Fruit fly (Drosophila melanogaster) whole organism, embryonic: ENCODE results near the gene eEF1alpha2.

Experiments used
- Abd-B ChIP-seq: fragments of 200-800 bp; sonication (Bioruptor generic); optimal IDR thresholded peaks from 2 replicates; lab custom pipeline; 2018; ENCODE audit warnings: missing biosample characterization, mild to moderate bottlenecking, missing genetic modification characterization, moderate library complexity
- CG10209 ChIP-seq: fragments of 200-800 bp; sonication (Bioruptor generic); optimal IDR thresholded peaks from 3 replicates; lab custom pipeline; 2017; ENCODE audit warnings: missing biosample characterization, mild to moderate bottlenecking, missing genetic modification characterization, missing genetic modification reagents
- CG10431 ChIP-seq: fragments of 200-800 bp; sonication (Bioruptor generic); optimal IDR thresholded peaks from 3 replicates; lab custom pipeline; 2018; ENCODE audit warnings: missing biosample characterization, mild to moderate bottlenecking, missing genetic modification characterization
- CG11093 ChIP-seq: fragments of 200-800 bp; sonication (Bioruptor generic); IDR thresholded peaks from 3 replicates; pipeline ENCODE4 v1.3.6; 2022; ENCODE audit warnings: missing biosample characterization, missing genetic modification characterization
- CG11696 ChIP-seq: fragments of 200-800 bp; sonication (Bioruptor generic); IDR thresholded peaks from 2 replicates; pipeline ENCODE4 v1.3.6; 2022; ENCODE audit warnings: missing biosample characterization, missing genetic modification characterization
- CG12104 ChIP-seq: fragments of 200-800 bp; sonication (Bioruptor generic); optimal IDR thresholded peaks from 3 replicates; lab custom pipeline; 2016; ENCODE audit warnings: missing biosample characterization, missing genetic modification characterization
- CG13894 ChIP-seq: fragments of 200-800 bp; sonication (Bioruptor generic); optimal IDR thresholded peaks from 3 replicates; lab custom pipeline; 2018; ENCODE audit warnings: missing biosample characterization, mild to moderate bottlenecking, missing genetic modification characterization, moderate library complexity
- CG15479 ChIP-seq: fragments of 200-800 bp; sonication (Bioruptor generic); optimal IDR thresholded peaks from 3 replicates; lab custom pipeline; 2019; ENCODE audit warnings: missing biosample characterization, mild to moderate bottlenecking, missing genetic modification characterization, moderate library complexity
- CG2129 ChIP-seq: fragments of 200-800 bp; sonication (Bioruptor generic); IDR thresholded peaks from 2 replicates; pipeline ENCODE4 v1.3.6; 2022; ENCODE audit warnings: missing biosample characterization, missing genetic modification characterization; ENCODE audit not compliant: partially characterized antibody
- CG2678 ChIP-seq: fragments of 200-800 bp; sonication (Bioruptor generic); optimal IDR thresholded peaks from 3 replicates; lab custom pipeline; 2019; ENCODE audit warnings: missing biosample characterization, mild to moderate bottlenecking, missing genetic modification characterization, moderate library complexity
- CG2889 ChIP-seq: fragments of 200-800 bp; sonication (Bioruptor generic); IDR thresholded peaks from 3 replicates; pipeline ENCODE4 v1.3.6; 2022; ENCODE audit warnings: missing biosample characterization, missing genetic modification characterization
- CG3163 ChIP-seq: fragments of 200-800 bp; sonication (Bioruptor generic); optimal IDR thresholded peaks from 3 replicates; lab custom pipeline; 2016; ENCODE audit warnings: missing biosample characterization, missing genetic modification characterization
- CG32532 ChIP-seq: fragments of 200-800 bp; sonication (Bioruptor generic); IDR thresholded peaks from 2 replicates; pipeline ENCODE4 v1.3.6; 2022; ENCODE audit warnings: missing biosample characterization, missing genetic modification characterization
- CG4617 ChIP-seq: fragments of 200-800 bp; sonication (Bioruptor generic); optimal IDR thresholded peaks from 3 replicates; lab custom pipeline; 2016; ENCODE audit warnings: missing biosample characterization, missing genetic modification characterization, borderline replicate concordance
- CG5180 ChIP-seq: fragments of 200-800 bp; sonication (Bioruptor generic); optimal IDR thresholded peaks from 3 replicates; lab custom pipeline; 2017; ENCODE audit warnings: missing biosample characterization, missing genetic modification characterization, mild to moderate bottlenecking, moderate library complexity, missing genetic modification reagents
- CG7963 ChIP-seq: fragments of 200-800 bp; sonication (Bioruptor generic); IDR thresholded peaks from 3 replicates; pipeline ENCODE4 v1.3.6; 2022; ENCODE audit warnings: missing biosample characterization, missing genetic modification characterization; ENCODE audit not compliant: partially characterized antibody
- CG8765 ChIP-seq: fragments of 200-800 bp; sonication (Bioruptor generic); IDR thresholded peaks from 2 replicates; pipeline ENCODE4 v1.3.6; 2022; ENCODE audit warnings: missing biosample characterization, missing genetic modification characterization
- CG9609 ChIP-seq: fragments of 200-800 bp; sonication (Bioruptor generic); optimal IDR thresholded peaks from 3 replicates; lab custom pipeline; 2016; ENCODE audit warnings: missing biosample characterization, missing genetic modification characterization
- D19B ChIP-seq: fragments of 200-800 bp; sonication (Bioruptor generic); optimal IDR thresholded peaks from 2 replicates; lab custom pipeline; 2017; ENCODE audit warnings: missing biosample characterization, mild to moderate bottlenecking, missing genetic modification characterization
- Eip74EF ChIP-seq, 2 experiments: fragments of 200-800 bp in 1 of 2; fragments of >200 bp in 1 of 2; sonication (Bioruptor generic) in 1 of 2; optimal IDR thresholded peaks; 2 replicates each; lab custom pipeline; 2017 to 2019; ENCODE audit warnings: missing biosample characterization in 2 of 2, missing genetic modification characterization in 2 of 2, mild to moderate bottlenecking in 1 of 2, moderate library complexity in 1 of 2
- Gug ChIP-seq: fragments of 200-800 bp; sonication (Bioruptor generic); IDR thresholded peaks from 4 replicates; pipeline ENCODE4 v1.3.6; 2022; ENCODE audit warnings: missing biosample characterization, missing genetic modification characterization
- HLHmδ ChIP-seq: fragments of 200-800 bp; sonication (Bioruptor generic); optimal IDR thresholded peaks from 2 replicates; lab custom pipeline; 2018; ENCODE audit warnings: missing biosample characterization, mild to moderate bottlenecking, missing genetic modification characterization, moderate library complexity
- Hmr ChIP-seq: fragments of 200-800 bp; sonication (Bioruptor generic); optimal IDR thresholded peaks from 3 replicates; lab custom pipeline; 2017; ENCODE audit warnings: mild to moderate bottlenecking, missing biosample characterization, missing genetic modification reagents, missing genetic modification characterization
- Kr ChIP-seq: fragments of 200-800 bp; sonication (Bioruptor generic); optimal IDR thresholded peaks from 2 replicates; lab custom pipeline; 2017; ENCODE audit warnings: missing biosample characterization, mild to moderate bottlenecking, missing genetic modification characterization
- Lhr ChIP-seq: fragments of 200-800 bp; sonication (Bioruptor generic); optimal IDR thresholded peaks from 3 replicates; lab custom pipeline; 2017; ENCODE audit warnings: mild to moderate bottlenecking, missing biosample characterization, missing genetic modification reagents, missing genetic modification characterization
- MTF-1 ChIP-seq: fragments of 200-800 bp; sonication (Bioruptor generic); optimal IDR thresholded peaks from 2 replicates; lab custom pipeline; 2018; ENCODE audit warnings: missing biosample characterization, mild to moderate bottlenecking, missing genetic modification characterization, borderline replicate concordance
- Nf-YB ChIP-seq: fragments of 200-800 bp; sonication (Bioruptor generic); optimal IDR thresholded peaks from 3 replicates; lab custom pipeline; 2019; ENCODE audit warnings: missing biosample characterization, mild to moderate bottlenecking, missing genetic modification characterization, moderate library complexity
- Sin3A ChIP-seq: fragments of >200 bp; optimal IDR thresholded peaks from 2 replicates; lab custom pipeline; 2018
- Ssrp ChIP-seq: fragments of 200-800 bp; sonication (Bioruptor generic); optimal IDR thresholded peaks from 2 replicates; lab custom pipeline; 2018; ENCODE audit warnings: missing biosample characterization, mild to moderate bottlenecking, missing genetic modification characterization, moderate library complexity
- aop ChIP-seq: fragments of 200-800 bp; sonication (Bioruptor generic); IDR thresholded peaks from 2 replicates; pipeline ENCODE4 v1.3.6; 2022; ENCODE audit warnings: missing biosample characterization, missing genetic modification characterization
- bigmax ChIP-seq: fragments of 200-800 bp; sonication (Bioruptor generic); optimal IDR thresholded peaks from 2 replicates; lab custom pipeline; 2018; ENCODE audit warnings: missing biosample characterization, mild to moderate bottlenecking, missing genetic modification characterization
- dm ChIP-seq: fragments of 200-800 bp; sonication (Bioruptor generic); optimal IDR thresholded peaks from 3 replicates; lab custom pipeline; 2016; ENCODE audit warnings: missing biosample characterization, missing genetic modification characterization
- ems ChIP-seq: fragments of 200-800 bp; sonication (Bioruptor generic); optimal IDR thresholded peaks from 3 replicates; lab custom pipeline; 2016; ENCODE audit warnings: missing biosample characterization, missing genetic modification characterization
- ind ChIP-seq: fragments of 200-800 bp; sonication (Bioruptor generic); optimal IDR thresholded peaks from 3 replicates; lab custom pipeline; 2016; ENCODE audit warnings: missing biosample characterization, missing genetic modification characterization
- klu ChIP-seq: fragments of 200-800 bp; sonication (Bioruptor generic); IDR thresholded peaks from 2 replicates; pipeline ENCODE4 v1.3.6; 2022; ENCODE audit warnings: missing biosample characterization, missing genetic modification characterization
- oc ChIP-seq: fragments of 200-800 bp; sonication (Bioruptor generic); optimal IDR thresholded peaks from 2 replicates; lab custom pipeline; 2018; ENCODE audit warnings: missing biosample characterization, mild to moderate bottlenecking, missing genetic modification characterization, moderate library complexity
- pho ChIP-seq: fragments of 200-800 bp; sonication (Bioruptor generic); optimal IDR thresholded peaks from 2 replicates; lab custom pipeline; 2016; ENCODE audit warnings: missing biosample characterization, missing genetic modification characterization
- pum ChIP-seq: fragments of 200-800 bp; sonication (Bioruptor generic); optimal IDR thresholded peaks from 2 replicates; lab custom pipeline; 2016; ENCODE audit warnings: missing biosample characterization, missing genetic modification characterization
- pzg ChIP-seq: fragments of 200-800 bp; sonication (Bioruptor generic); optimal IDR thresholded peaks from 3 replicates; lab custom pipeline; 2018; ENCODE audit warnings: missing biosample characterization, mild to moderate bottlenecking, missing genetic modification characterization, moderate library complexity
- rib ChIP-seq: fragments of 200-800 bp; sonication (Bioruptor generic); IDR thresholded peaks from 2 replicates; pipeline ENCODE4 v1.3.6; 2022; ENCODE audit warnings: missing biosample characterization, missing genetic modification characterization
- sc ChIP-seq, 3 experiments: fragments of >200 bp in 2 of 3; fragments of 200-800 bp in 1 of 3; sonication (Bioruptor generic) in 1 of 3; optimal IDR thresholded peaks; 2 replicates in 2 of 3; 3 replicates in 1 of 3; lab custom pipeline; 2017; ENCODE audit warnings: mild to moderate bottlenecking in 1 of 3, missing biosample characterization in 1 of 3, missing genetic modification characterization in 1 of 3, missing genetic modification reagents in 1 of 3
- sens ChIP-seq: fragments of 200-800 bp; sonication (Bioruptor generic); peaks from one replicate; lab custom pipeline; 2016; ENCODE audit warnings: missing biosample characterization, missing genetic modification characterization
- sna ChIP-seq: fragments of 200-800 bp; sonication (Bioruptor generic); IDR thresholded peaks from 2 replicates; pipeline ENCODE4 v1.3.6; 2022; ENCODE audit warnings: missing biosample characterization, missing genetic modification characterization; ENCODE audit not compliant: partially characterized antibody
- so ChIP-seq: fragments of 200-800 bp; sonication (Bioruptor generic); IDR thresholded peaks from 3 replicates; pipeline ENCODE4 v1.3.6; 2022; ENCODE audit warnings: missing biosample characterization, missing genetic modification characterization
- tap ChIP-seq: fragments of 200-800 bp; optimal IDR thresholded peaks from 3 replicates; lab custom pipeline; 2019; ENCODE audit warnings: missing biosample characterization, mild to moderate bottlenecking, missing genetic modification characterization, moderate library complexity
- tio ChIP-seq: fragments of 200-800 bp; sonication (Bioruptor generic); optimal IDR thresholded peaks from 2 replicates; lab custom pipeline; 2017; ENCODE audit warnings: missing biosample characterization, missing genetic modification characterization, inconsistent platforms
- toy ChIP-seq: fragments of 200-800 bp; sonication (Bioruptor generic); IDR thresholded peaks from 2 replicates; pipeline ENCODE4 v1.3.6; 2022; ENCODE audit warnings: missing biosample characterization, missing genetic modification characterization
- zfh1 ChIP-seq: fragments of 200-800 bp; sonication (Bioruptor generic); IDR thresholded peaks from 3 replicates; pipeline ENCODE4 v1.3.6; 2022; ENCODE audit warnings: missing biosample characterization, missing genetic modification characterization
- zfh2 ChIP-seq: fragments of 200-800 bp; sonication (Bioruptor generic); optimal IDR thresholded peaks from 2 replicates; lab custom pipeline; 2016; ENCODE audit warnings: missing biosample characterization, missing genetic modification characterization

eEF1alpha2 gene

dm6 chr3R:31713306-31714123 is 24.8 kb upstream of the eEF1alpha2 start, which contains the start of gene ttk (continued):
- TF ChIP-seq Hmr (GFP tag; lab: Kevin White, UChicago) (no peak), CG8765 (GFP tag; lab: Robert Waterston, UW) (no peak), HLHmδ (GFP tag; lab: Kevin White, UChicago) (peak; percentile 9), CG7963 (no peak), zfh1 (no peak), CG10209 (GFP tag; lab: Kevin White, UChicago) (no peak), CG13894 (tag; lab: Kevin White, UChicago) (no peak), CG11093 (GFP tag; lab: Robert Waterston, UW) (no peak), ems (GFP tag; lab: Kevin White, UChicago) (no peak), CG32532 (GFP tag; lab: Robert Waterston, UW) (peak; percentile 56; the same call in 1 of the 2 replicates), oc (no peak), CG5180 (GFP tag; lab: Kevin White, UChicago) (no peak), pum (GFP tag; lab: Kevin White, UChicago) (no peak), so (GFP tag; lab: Robert Waterston, UW) (0 out of 3 replicates have a peak, but pooled peaks have one; percentile 50), Lhr (GFP tag; lab: Kevin White, UChicago) (no peak), Abd-B (GFP tag; lab: Kevin White, UChicago) (no peak), rib (GFP tag; lab: Robert Waterston, UW) (no peak), pzg (no peak), CG9609 (no peak), ind (no peak), toy (no peak), CG10431 (GFP tag; lab: Kevin White, UChicago) (no peak), sens (peak; percentile 87), tap (tag; lab: Kevin White, UChicago) (no peak), zfh2 (GFP tag; lab: Kevin White, UChicago) (no peak), klu (GFP tag; lab: Robert Waterston, UW) (no peak), CG12104 (no peak), CG2889 (GFP tag; lab: Robert Waterston, UW) (no peak), Kr (GFP tag; lab: Kevin White, UChicago) (no peak), Ssrp (no peak), Nf-YB (GFP tag; lab: Kevin White, UChicago) (peak; percentile 0), CG2129 (no peak; the same call in 1 of the 2 replicates), Sin3A (lab: Kevin White, UChicago) (no peak), tio (GFP tag; lab: Kevin White, UChicago) (no peak), sc (optimal IDR thresholded peaks at IDR 0.05; lab: Kevin White, UChicago) (no peak), sc (GFP tag; optimal IDR thresholded peaks at IDR 0.05; lab: Kevin White, UChicago) (no peak), aop (no peak), sna (GFP tag; lab: Robert Waterston, UW) (peak; percentile 57; the same call in 1 of the 2 replicates), pho (GFP tag; lab: Kevin White, UChicago) (no peak), Gug (GFP tag; lab: Robert Waterston, UW) (no peak), CG2678 (no peak), D19B (no peak), CG15479 (peak; percentile 23), Eip74EF (GFP tag; optimal IDR thresholded peaks at IDR 0.05; lab: Kevin White, UChicago) (peak in 1 of 2 experiments; percentile 16), MTF-1 (GFP tag; lab: Kevin White, UChicago) (no peak), dm (no peak), CG4617 (GFP tag; lab: Kevin White, UChicago) (no peak), bigmax (GFP tag; lab: Kevin White, UChicago) (no peak), CG3163 (GFP tag; lab: Kevin White, UChicago) (peak; percentile 87), CG11696 (GFP tag; lab: Robert Waterston, UW) (no peak)
